Worm (Caenorhabditis elegans): ENCODE measurements around the gene T21D12.7.
A peak's percentile ranks its signal among the peaks of the same experiment; 100 is the strongest.

T21D12.7 gene

DNA sequence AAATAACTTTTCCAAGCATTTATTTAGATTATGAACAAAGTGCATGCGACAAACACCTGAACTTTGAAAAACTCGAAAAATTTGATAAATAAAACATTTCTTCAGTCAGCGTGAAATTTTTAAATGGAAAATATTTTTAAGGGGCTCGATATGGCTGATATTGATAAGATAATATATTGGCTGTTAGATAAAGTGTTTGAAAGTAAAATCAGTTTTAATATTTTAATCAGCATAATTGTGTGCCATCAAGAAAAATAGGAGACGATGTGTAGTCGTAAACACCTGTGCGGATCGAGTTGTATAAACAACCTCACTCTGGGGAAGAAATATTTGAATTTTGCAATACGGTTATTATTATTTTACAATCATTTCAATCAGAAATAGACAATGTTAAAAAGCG is 28.4 kb upstream of the T21D12.7 start:
- TF ChIP-seq nhr-28 (tag; optimal IDR thresholded peaks at IDR 0.05) (no peak), daf-16 (GFP tag; optimal IDR thresholded peaks at IDR 0.05) (no peak), daf-16 (tag; optimal IDR thresholded peaks at IDR 0.05) (peak; percentile 90), lin-38 (GFP tag; IDR thresholded peaks at IDR 0.05) (no peak), dve-1 (tag; optimal IDR thresholded peaks at IDR 0.05; ENCODE audit: insufficient read depth) (peak; percentile 0), lin-39 (tag; optimal IDR thresholded peaks at IDR 0.05) (no peak), spr-3 (GFP tag; optimal IDR thresholded peaks at IDR 0.05) (no peak), jun-1 (tag; optimal IDR thresholded peaks at IDR 0.05) (no peak), F44E2.7 (GFP tag; IDR thresholded peaks at IDR 0.05) (no peak)

DNA sequence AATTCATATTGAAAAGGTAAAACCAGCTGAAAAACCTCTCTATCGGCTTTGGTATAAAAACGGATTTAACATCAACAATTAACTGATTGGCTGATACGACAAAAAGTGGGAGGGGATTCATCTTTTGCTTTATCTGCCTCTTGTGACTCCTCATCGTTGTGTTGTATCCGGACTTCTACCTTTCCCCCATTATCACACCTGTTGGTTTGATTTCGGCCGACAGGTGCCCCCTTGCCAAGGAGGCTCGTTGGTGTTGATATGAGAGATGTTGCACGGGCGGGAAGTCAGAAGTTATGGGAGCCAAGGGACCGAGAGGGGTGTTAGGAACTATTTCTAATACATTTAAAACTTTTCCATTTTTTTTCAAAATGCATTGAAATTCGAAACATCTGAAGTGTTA is 23.2 kb upstream of the T21D12.7 start:
- TF ChIP-seq sdz-12 (GFP tag; optimal IDR thresholded peaks at IDR 0.05) (no peak), unc-62 (GFP tag; optimal IDR thresholded peaks at IDR 0.05 in 1 of 2) (peak in 1 of 2 experiments; percentile 15), unc-62 (tag; optimal IDR thresholded peaks at IDR 0.05) (no peak), mdt-29 (GFP tag; IDR thresholded peaks at IDR 0.05) (no peak), tag-97 (GFP tag; IDR thresholded peaks at IDR 0.05) (no peak), spr-3 (GFP tag; optimal IDR thresholded peaks at IDR 0.05) (no peak)

DNA sequence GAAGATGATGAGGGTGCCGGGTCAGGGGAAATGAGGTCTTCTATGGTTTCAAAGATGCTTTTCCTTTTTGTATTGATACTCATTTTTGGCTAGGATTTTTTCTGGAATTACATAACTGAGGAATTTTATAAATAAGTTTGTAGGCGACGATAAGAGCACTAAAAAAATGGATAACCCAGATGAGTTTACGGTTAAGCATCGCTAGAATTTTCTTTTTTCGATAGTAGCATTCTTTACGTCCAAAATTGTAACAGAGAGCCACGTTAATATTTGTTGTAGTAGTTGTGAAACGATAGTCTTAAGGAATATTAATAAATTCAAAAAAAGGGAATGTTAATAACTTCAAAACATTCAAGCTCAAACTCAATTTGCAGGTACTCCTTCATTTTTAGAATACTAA is 22.4 kb upstream of the T21D12.7 start, which contains the start of gene snai-1:
snai-1 (minus strand) TSS at position 101 of the 400 bp plus-strand sequence.
- TF ChIP-seq egl-27 (tag; optimal IDR thresholded peaks at IDR 0.05): no peak
- no peak for TF ChIP-seq R02D3.7 (tag; optimal IDR thresholded peaks at IDR 0.05)
- no peak for TF ChIP-seq spr-3 (GFP tag; optimal IDR thresholded peaks at IDR 0.05)
- no peak for TF ChIP-seq aly-2 (tag; optimal IDR thresholded peaks at IDR 0.05)
- TF ChIP-seq saeg-2 (GFP tag; IDR thresholded peaks at IDR 0.05): no peak
- no peak for TF ChIP-seq lin-39 (tag; optimal IDR thresholded peaks at IDR 0.05)
- no peak for TF ChIP-seq lin-38 (GFP tag; IDR thresholded peaks at IDR 0.05)
- no peak for TF ChIP-seq madf-9 (GFP tag; conservative IDR thresholded peaks at IDR 0.05)
- no peak for TF ChIP-seq madf-5 (GFP tag; IDR thresholded peaks at IDR 0.05)
- no peak for TF ChIP-seq duxl-1 (tag; optimal IDR thresholded peaks at IDR 0.05; ENCODE audit: poor library complexity)
- TF ChIP-seq mes-2 (tag; optimal IDR thresholded peaks at IDR 0.05; ENCODE audit: poor library complexity, severe bottlenecking): no peak
- no peak for TF ChIP-seq nhr-11 (tag; optimal IDR thresholded peaks at IDR 0.05)
- no peak for TF ChIP-seq ceh-82 (tag; optimal IDR thresholded peaks at IDR 0.05)
- TF ChIP-seq F10B5.3 (tag; optimal IDR thresholded peaks at IDR 0.05): no peak
- TF ChIP-seq arid-1 (GFP tag; conservative IDR thresholded peaks at IDR 0.05): no peak
- TF ChIP-seq ama-1 (optimal IDR thresholded peaks at IDR 0.05): no peak
- no peak for TF ChIP-seq tag-97 (GFP tag; IDR thresholded peaks at IDR 0.05)
- no peak for TF ChIP-seq rbr-2 (tag; optimal IDR thresholded peaks at IDR 0.05)
- no peak for TF ChIP-seq D1046.2 (GFP tag; IDR thresholded peaks at IDR 0.05)

DNA sequence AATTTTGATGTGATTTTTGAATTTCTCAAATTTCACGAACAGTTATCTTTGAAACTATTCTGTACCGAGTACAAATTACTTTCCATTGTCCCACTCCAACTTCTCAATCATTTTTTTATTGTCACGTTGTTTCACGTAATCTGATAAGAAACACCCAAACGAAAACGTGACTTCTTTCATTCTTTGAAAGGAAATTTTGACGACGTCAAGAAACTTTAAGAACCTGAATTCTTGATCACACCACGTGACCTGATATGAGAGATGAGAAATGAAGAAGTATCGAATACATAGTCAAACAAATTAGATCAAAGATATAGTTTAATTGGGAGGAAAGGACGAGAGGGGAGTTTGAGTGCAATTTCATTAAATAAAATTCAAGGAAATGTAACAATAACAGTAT is 18.3 kb upstream of the T21D12.7 start:
- TF ChIP-seq dmd-6 (GFP tag; IDR thresholded peaks at IDR 0.05) (peak; percentile 56), lin-15B (tag; optimal IDR thresholded peaks at IDR 0.05) (no peak), dmd-8 (GFP tag; IDR thresholded peaks at IDR 0.05) (no peak), nhr-48 (tag; optimal IDR thresholded peaks at IDR 0.05) (peak; percentile 68), hlh-30 (tag; optimal IDR thresholded peaks at IDR 0.05; ENCODE audit: insufficient read depth) (peak; percentile 80), hlh-11 (tag; optimal IDR thresholded peaks at IDR 0.05) (peak; percentile 57), nhr-28 (tag; optimal IDR thresholded peaks at IDR 0.05) (peak; percentile 18), lin-29 (GFP tag; IDR thresholded peaks at IDR 0.05) (no peak), zag-1 (tag; optimal IDR thresholded peaks at IDR 0.05) (no peak), mdl-1 (tag; optimal IDR thresholded peaks at IDR 0.05) (peak in 1 of 2 experiments; percentile 62), dve-1 (tag; optimal IDR thresholded peaks at IDR 0.05; ENCODE audit: insufficient read depth) (peak; percentile 8), T20F7.1 (GFP tag; optimal IDR thresholded peaks at IDR 0.05) (peak; percentile 41), egl-27 (tag; optimal IDR thresholded peaks at IDR 0.05) (no peak), unc-62 (GFP tag; optimal IDR thresholded peaks at IDR 0.05 in 1 of 2) (peak in 1 of 2 experiments; percentile 17), unc-62 (tag; optimal IDR thresholded peaks at IDR 0.05) (no peak), aha-1 (tag) (peak; percentile 19), mep-1 (tag; optimal IDR thresholded peaks at IDR 0.05) (no peak), nhr-102 (tag; optimal IDR thresholded peaks at IDR 0.05) (no peak)

All from whole organism, L4 larva.